Worm (Caenorhabditis elegans): Measurements from ENCODE around the gene str-159.

The str-159 gene

ce11 chrIV:4877102-4877501 lies 32.0 kb upstream of the str-159 start, which contains the start of gene str-170:
Gene str-170, plus strand, starts transcription at chrIV:4877402.
- TF ChIP-seq jun-1 (tag; optimal IDR thresholded peaks at IDR 0.05) (no peak), zag-1 (tag; optimal IDR thresholded peaks at IDR 0.05) (no peak), egl-5 (tag; optimal IDR thresholded peaks at IDR 0.05) (no peak), nhr-28 (tag; optimal IDR thresholded peaks at IDR 0.05) (no peak), fos-1 (tag; optimal IDR thresholded peaks at IDR 0.05) (no peak), elt-1 (tag; optimal IDR thresholded peaks at IDR 0.05) (no peak)

DNA sequence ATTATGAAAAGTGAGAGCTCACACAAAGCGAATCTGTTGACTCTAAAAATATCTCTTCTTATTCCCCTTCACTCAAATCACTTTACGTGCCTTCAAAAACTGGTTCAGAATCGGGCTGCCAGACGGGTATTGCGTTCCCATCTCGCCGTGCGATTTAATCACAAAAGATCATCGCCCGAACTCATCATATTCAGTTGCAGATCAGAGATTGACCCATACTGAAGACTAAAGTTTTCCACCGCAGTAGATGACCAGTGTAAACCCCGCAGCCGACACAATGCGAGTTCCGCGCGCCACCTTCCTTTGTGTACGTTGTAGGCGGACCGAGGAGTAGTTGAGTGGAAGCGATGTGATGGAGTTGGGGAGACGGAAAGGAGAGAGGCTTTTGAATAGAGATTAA lies 28.5 kb upstream of the str-159 start:
- TF ChIP-seq ZK546.5 (tag; optimal IDR thresholded peaks at IDR 0.05): no peak
- TF ChIP-seq mml-1 (tag; optimal IDR thresholded peaks at IDR 0.05): no peak
- TF ChIP-seq lsy-12 (tag; optimal IDR thresholded peaks at IDR 0.05): no peak
- no peak for TF ChIP-seq mdl-1 (tag; optimal IDR thresholded peaks at IDR 0.05)
- no peak for TF ChIP-seq egl-27 (tag; optimal IDR thresholded peaks at IDR 0.05)
- no peak for TF ChIP-seq skn-1 (tag; optimal IDR thresholded peaks at IDR 0.05)
- no peak for TF ChIP-seq fkh-2 (tag; optimal IDR thresholded peaks at IDR 0.05)
- TF ChIP-seq hmg-11 (tag; optimal IDR thresholded peaks at IDR 0.05): no peak
- peak; percentile 7 for TF ChIP-seq lin-39 (tag; optimal IDR thresholded peaks at IDR 0.05)
- peak; percentile 9 for TF ChIP-seq pqm-1 (tag; optimal IDR thresholded peaks at IDR 0.05)
- no peak for TF ChIP-seq unc-39 (tag; optimal IDR thresholded peaks at IDR 0.05)
- no peak for TF ChIP-seq nhr-237 (tag; optimal IDR thresholded peaks at IDR 0.05)
- TF ChIP-seq nhr-43 (tag; optimal IDR thresholded peaks at IDR 0.05; ENCODE audit: poor library complexity, severe bottlenecking): peak; percentile 80
- no peak for TF ChIP-seq sea-2 (GFP tag; optimal IDR thresholded peaks at IDR 0.05)
- TF ChIP-seq nfya-1 (tag; optimal IDR thresholded peaks at IDR 0.05; ENCODE audit: insufficient read depth): peak; percentile 70
- peak in 1 of 3 experiments; percentile 49 for TF ChIP-seq elt-3 (tag; optimal IDR thresholded peaks at IDR 0.05)
- no peak for TF ChIP-seq ceh-82 (tag; optimal IDR thresholded peaks at IDR 0.05)
- no peak for TF ChIP-seq eor-1 (tag; optimal IDR thresholded peaks at IDR 0.05)
- peak; percentile 68 for TF ChIP-seq unc-62 (GFP tag; optimal IDR thresholded peaks at IDR 0.05)
- no peak for TF ChIP-seq elt-2 (tag; optimal IDR thresholded peaks at IDR 0.05)
- TF ChIP-seq ztf-4 (tag; optimal IDR thresholded peaks at IDR 0.05): no peak
- TF ChIP-seq nhr-28 (tag; optimal IDR thresholded peaks at IDR 0.05): no peak
- no peak for TF ChIP-seq nhr-76 (tag; optimal IDR thresholded peaks at IDR 0.05)
- TF ChIP-seq fkh-10 (GFP tag; optimal IDR thresholded peaks at IDR 0.05): no peak
- TF ChIP-seq nhr-11 (tag; optimal IDR thresholded peaks at IDR 0.05): no peak
- no peak for TF ChIP-seq nhr-12 (tag; optimal IDR thresholded peaks at IDR 0.05)
- TF ChIP-seq nhr-67 (tag; optimal IDR thresholded peaks at IDR 0.05): no peak
- no peak for TF ChIP-seq ceh-9 (tag; optimal IDR thresholded peaks at IDR 0.05)
- peak; percentile 83 for TF ChIP-seq nhr-25 (tag; optimal IDR thresholded peaks at IDR 0.05)
- no peak for TF ChIP-seq jun-1 (tag; optimal IDR thresholded peaks at IDR 0.05)
- TF ChIP-seq tbx-2 (tag; optimal IDR thresholded peaks at IDR 0.05): no peak
- TF ChIP-seq ceh-16 (tag; optimal IDR thresholded peaks at IDR 0.05): no peak
- TF ChIP-seq lin-15B (tag; optimal IDR thresholded peaks at IDR 0.05): peak; percentile 43
- TF ChIP-seq zag-1 (tag; optimal IDR thresholded peaks at IDR 0.05): no peak
- TF ChIP-seq ztf-11 (tag; optimal IDR thresholded peaks at IDR 0.05): no peak
- no peak for TF ChIP-seq aly-2 (tag; optimal IDR thresholded peaks at IDR 0.05)
- TF ChIP-seq nhr-77 (tag; optimal IDR thresholded peaks at IDR 0.05): no peak
- TF ChIP-seq fos-1 (tag; optimal IDR thresholded peaks at IDR 0.05): no peak
- TF ChIP-seq ceh-28 (tag; optimal IDR thresholded peaks at IDR 0.05): no peak
- no peak for TF ChIP-seq daf-12 (tag; optimal IDR thresholded peaks at IDR 0.05)
- TF ChIP-seq elt-1 (tag; optimal IDR thresholded peaks at IDR 0.05): peak; percentile 60
- peak; percentile 64 for TF ChIP-seq nhr-23 (tag; optimal IDR thresholded peaks at IDR 0.05)
- TF ChIP-seq egl-5 (tag; optimal IDR thresholded peaks at IDR 0.05): no peak
- peak; percentile 98 for TF ChIP-seq snpc-4 (tag; optimal IDR thresholded peaks at IDR 0.05)
- peak; percentile 88 for TF ChIP-seq ama-1 (optimal IDR thresholded peaks at IDR 0.05)
- TF ChIP-seq R02D3.7 (tag; optimal IDR thresholded peaks at IDR 0.05): peak; percentile 46
- TF ChIP-seq pha-4 (tag; optimal IDR thresholded peaks at IDR 0.05): no peak
